Worm (Caenorhabditis elegans): ENCODE measurements around the gene dhs-25.

ce11 chrX:1517519-1517918 is 31.2 kb downstream of the dhs-25 start:
- TF ChIP-seq aly-2 (tag; optimal IDR thresholded peaks at IDR 0.05) (no peak), elt-1 (tag; optimal IDR thresholded peaks at IDR 0.05) (no peak), pqm-1 (tag; optimal IDR thresholded peaks at IDR 0.05) (no peak), nhr-28 (tag; optimal IDR thresholded peaks at IDR 0.05) (no peak), mdl-1 (tag; optimal IDR thresholded peaks at IDR 0.05) (no peak), elt-2 (tag; optimal IDR thresholded peaks at IDR 0.05) (no peak), jun-1 (tag; optimal IDR thresholded peaks at IDR 0.05) (no peak), unc-62 (GFP tag; optimal IDR thresholded peaks at IDR 0.05) (no peak), egl-27 (tag; optimal IDR thresholded peaks at IDR 0.05) (no peak), pha-4 (tag; optimal IDR thresholded peaks at IDR 0.05) (no peak), nhr-237 (tag; optimal IDR thresholded peaks at IDR 0.05) (no peak), ztf-4 (tag; optimal IDR thresholded peaks at IDR 0.05) (no peak), unc-39 (tag; optimal IDR thresholded peaks at IDR 0.05) (no peak), fkh-10 (GFP tag; optimal IDR thresholded peaks at IDR 0.05) (no peak)
